Worm (Caenorhabditis elegans) whole organism, early embryonic: Measurements from ENCODE around the gene Y48A6B.9.

Experiments
- F13C5.2 ChIP-seq: sonication (generic microtip); optimal IDR thresholded peaks from 2 replicates; lab custom pipeline; 2017; ENCODE audit warnings: mild to moderate bottlenecking, missing genetic modification characterization, inconsistent platforms, missing compliant biosample characterization
- aly-1 ChIP-seq: sonication (generic microtip); optimal IDR thresholded peaks from 2 replicates; lab custom pipeline; 2016; ENCODE audit warnings: missing genetic modification characterization, missing compliant biosample characterization
- ama-1 ChIP-seq: fragments of 150-350 bp; optimal IDR thresholded peaks from 2 replicates; lab custom pipeline; 2014
- ceh-13 ChIP-seq: fragments of 200-800 bp; sonication (Bioruptor generic); optimal IDR thresholded peaks from 2 replicates; lab custom pipeline; 2018; ENCODE audit warnings: mild to moderate bottlenecking, missing genetic modification characterization, missing compliant biosample characterization
- ceh-36 ChIP-seq: sonication (generic microtip); optimal IDR thresholded peaks from 2 replicates; lab custom pipeline; 2016; ENCODE audit warnings: missing genetic modification characterization, inconsistent platforms, missing compliant biosample characterization
- ets-7 ChIP-seq: sonication (generic microtip); optimal IDR thresholded peaks from 2 replicates; lab custom pipeline; 2016; ENCODE audit warnings: missing genotype, missing genetic modification characterization, missing compliant biosample characterization
- hmbx-1 ChIP-seq: sonication (generic microtip); optimal IDR thresholded peaks from 2 replicates; lab custom pipeline; 2016; ENCODE audit warnings: mild to moderate bottlenecking, missing genetic modification characterization, missing compliant biosample characterization
- hmg-4 ChIP-seq: fragments of 200-800 bp; sonication (Bioruptor generic); optimal IDR thresholded peaks from 2 replicates; lab custom pipeline; 2018; ENCODE audit warnings: mild to moderate bottlenecking, missing genetic modification characterization, missing compliant biosample characterization
- hnd-1 ChIP-seq: sonication (generic microtip); optimal IDR thresholded peaks from 2 replicates; lab custom pipeline; 2016; ENCODE audit warnings: missing genetic modification characterization, missing compliant biosample characterization
- sea-1 ChIP-seq: fragments of 200-800 bp; sonication (Bioruptor generic); conservative IDR thresholded peaks from 2 replicates; pipeline ENCODE4 v1.3.6; 2022; ENCODE audit warnings: missing genetic modification characterization, missing compliant biosample characterization
- tbx-11 ChIP-seq: fragments of 200-800 bp; sonication (Bioruptor generic); IDR thresholded peaks from 2 replicates; pipeline ENCODE4 v1.3.6; 2022; ENCODE audit warnings: missing genetic modification characterization, missing compliant biosample characterization
- tra-4 ChIP-seq: sonication (generic microtip); optimal IDR thresholded peaks from 2 replicates; lab custom pipeline; 2017; ENCODE audit warnings: missing genetic modification characterization, missing compliant biosample characterization

- TF ChIP-seq sea-1 (GFP tag; lab: Robert Waterston, UW) (no peak), hmg-4 (GFP tag; lab: Kevin White, UChicago) (no peak), aly-1 (tag; lab: Kevin White, UChicago) (no peak), hmbx-1 (tag; lab: Kevin White, UChicago) (no peak), ama-1 (lab: Kevin White, UChicago) (no peak), tra-4 (tag; lab: Kevin White, UChicago) (no peak), hnd-1 (tag; lab: Kevin White, UChicago) (no peak), ceh-13 (GFP tag; lab: Kevin White, UChicago) (no peak), ceh-36 (tag; lab: Kevin White, UChicago) (no peak), F13C5.2 (tag; lab: Kevin White, UChicago) (no peak), ets-7 (tag; lab: Kevin White, UChicago) (no peak), tbx-11 (no peak)
Observed at ce11 chrIII:11025138-11025537, 7.8 kb upstream of the Y48A6B.9 start.
